Worm (Caenorhabditis elegans) whole organism, mixed stage, embryonic: ENCODE measurements around the gene T03G11.10.

Experiments used
- M03D4.4 ChIP-seq: sonication (generic microtip); optimal IDR thresholded peaks from 2 replicates; lab custom pipeline; 2017; ENCODE audit warnings: mild to moderate bottlenecking, missing genetic modification characterization, missing compliant biosample characterization
- blmp-1 ChIP-seq: fragments of 150-350 bp; optimal IDR thresholded peaks from 2 replicates; lab custom pipeline; 2014; ENCODE audit warnings: missing biosample characterization, missing genetic modification characterization
- ceh-39 ChIP-seq: fragments of 150-350 bp; optimal IDR thresholded peaks from 2 replicates; lab custom pipeline; 2014; ENCODE audit warnings: missing biosample characterization, missing genetic modification characterization
- ceh-43 ChIP-seq: fragments of 200-800 bp; sonication (Bioruptor generic); optimal IDR thresholded peaks from 2 replicates; lab custom pipeline; 2018; ENCODE audit warnings: mild to moderate bottlenecking, missing genetic modification characterization, moderate library complexity, missing compliant biosample characterization
- ceh-83 ChIP-seq: fragments of 200-800 bp; sonication (Bioruptor generic); optimal IDR thresholded peaks from 2 replicates; lab custom pipeline; 2018; ENCODE audit warnings: mild to moderate bottlenecking, missing genetic modification characterization, missing compliant biosample characterization
- ces-1 ChIP-seq: fragments of 150-350 bp; optimal IDR thresholded peaks from 2 replicates; lab custom pipeline; 2014; ENCODE audit warnings: missing biosample characterization, missing genetic modification reagents, missing genetic modification characterization
- cnd-1 ChIP-seq: fragments of 200-800 bp; sonication (Bioruptor generic); optimal IDR thresholded peaks from 2 replicates; lab custom pipeline; 2018; ENCODE audit warnings: mild to moderate bottlenecking, missing genetic modification characterization, missing compliant biosample characterization
- elt-1 ChIP-seq: sonication (generic microtip); optimal IDR thresholded peaks from 2 replicates; lab custom pipeline; 2017; ENCODE audit warnings: missing genetic modification characterization, mild to moderate bottlenecking, missing compliant biosample characterization, antibody characterized with exemption, moderate library complexity, borderline replicate concordance; ENCODE audit not compliant: insufficient read depth
- elt-3 ChIP-seq: fragments of 150-350 bp; optimal IDR thresholded peaks from 2 replicates; lab custom pipeline; 2014; ENCODE audit warnings: missing biosample characterization, missing genetic modification characterization
- flh-1 ChIP-seq: fragments of 200-800 bp; sonication (Bioruptor generic); optimal IDR thresholded peaks from 2 replicates; lab custom pipeline; 2018; ENCODE audit warnings: mild to moderate bottlenecking, missing genetic modification characterization, moderate library complexity, missing compliant biosample characterization
- ham-2 ChIP-seq: fragments of 200-800 bp; sonication (Bioruptor generic); optimal IDR thresholded peaks from 2 replicates; lab custom pipeline; 2018; ENCODE audit warnings: mild to moderate bottlenecking, missing genetic modification characterization, missing compliant biosample characterization
- lin-32 ChIP-seq: fragments of 200-800 bp; sonication (Bioruptor generic); optimal IDR thresholded peaks from 2 replicates; lab custom pipeline; 2018; ENCODE audit warnings: mild to moderate bottlenecking, missing genetic modification characterization, missing compliant biosample characterization
- lsy-2 ChIP-seq: fragments of 150-350 bp; optimal IDR thresholded peaks from 2 replicates; lab custom pipeline; 2014; ENCODE audit warnings: missing biosample characterization, missing genetic modification characterization
- mab-5 ChIP-seq: fragments of 150-350 bp; optimal IDR thresholded peaks from 2 replicates; lab custom pipeline; 2014; ENCODE audit warnings: missing biosample characterization, missing genetic modification characterization
- mep-1 ChIP-seq: fragments of 150-350 bp; optimal IDR thresholded peaks from 2 replicates; lab custom pipeline; 2017; ENCODE audit warnings: missing biosample characterization, missing genetic modification reagents, missing genetic modification characterization, inconsistent platforms
- nhr-2 ChIP-seq: fragments of 150-350 bp; optimal IDR thresholded peaks from 2 replicates; lab custom pipeline; 2014; ENCODE audit warnings: missing biosample characterization, missing genetic modification characterization
- pha-4 ChIP-seq: fragments of 150-350 bp; optimal IDR thresholded peaks from 2 replicates; lab custom pipeline; 2018; ENCODE audit warnings: missing biosample characterization, missing genetic modification reagents, missing genetic modification characterization
- sem-2 ChIP-seq: fragments of 200-800 bp; sonication (Bioruptor generic); optimal IDR thresholded peaks from 2 replicates; lab custom pipeline; 2018; ENCODE audit warnings: mild to moderate bottlenecking, missing genetic modification characterization, missing compliant biosample characterization
- snpc-4 ChIP-seq: fragments of 150-350 bp; optimal IDR thresholded peaks from 2 replicates; lab custom pipeline; 2014; ENCODE audit warnings: missing biosample characterization, missing genetic modification characterization
- sptf-1 ChIP-seq: sonication (generic microtip); optimal IDR thresholded peaks from 2 replicates; lab custom pipeline; 2017; ENCODE audit warnings: mild to moderate bottlenecking, missing genetic modification characterization, moderate library complexity, missing compliant biosample characterization
- tbx-8 ChIP-seq: fragments of 200-800 bp; sonication (Bioruptor generic); optimal IDR thresholded peaks from 2 replicates; lab custom pipeline; 2018; ENCODE audit warnings: mild to moderate bottlenecking, missing genetic modification characterization, moderate library complexity, missing compliant biosample characterization
- unc-39 ChIP-seq: fragments of 150-350 bp; optimal IDR thresholded peaks from 2 replicates; lab custom pipeline; 2014; ENCODE audit warnings: missing biosample characterization, missing genetic modification characterization
- unc-62 ChIP-seq: fragments of 150-350 bp; optimal IDR thresholded peaks from 2 replicates; lab custom pipeline; 2014; ENCODE audit warnings: missing biosample characterization, missing genetic modification reagents, missing genetic modification characterization
- zip-8 ChIP-seq: fragments of 150-350 bp; optimal IDR thresholded peaks from 2 replicates; lab custom pipeline; 2014; ENCODE audit warnings: missing biosample characterization, missing genetic modification characterization
- ztf-11 ChIP-seq: fragments of 150-350 bp; optimal IDR thresholded peaks from 2 replicates; lab custom pipeline; 2014; ENCODE audit warnings: missing biosample characterization, missing genetic modification characterization

The T03G11.10 gene

DNA sequence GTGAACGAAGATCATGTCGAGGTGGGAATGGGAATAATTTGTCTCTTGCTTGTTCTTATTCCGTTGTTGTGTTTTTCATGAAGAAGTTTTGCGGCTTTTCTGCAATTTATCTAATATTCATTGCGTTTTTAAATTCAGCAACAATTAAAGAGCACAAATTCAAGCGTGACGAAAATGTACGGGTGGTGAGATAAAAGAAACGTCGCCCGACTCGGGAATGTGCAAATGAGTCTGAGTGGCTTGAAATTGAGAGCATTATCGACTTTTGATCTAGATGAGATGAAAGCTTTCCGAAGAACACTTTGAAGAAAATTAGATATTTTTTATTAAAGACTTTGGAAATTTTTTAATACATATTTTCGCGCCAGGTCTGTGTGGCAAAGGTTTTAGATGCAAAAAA, at the start of gene T03G11.10:
Gene T03G11.10, minus strand, starts transcription at position 101 of the 400 bp plus-strand sequence.
- no peak for TF ChIP-seq ceh-39 (tag; lab: Kevin White, UChicago)

DNA sequence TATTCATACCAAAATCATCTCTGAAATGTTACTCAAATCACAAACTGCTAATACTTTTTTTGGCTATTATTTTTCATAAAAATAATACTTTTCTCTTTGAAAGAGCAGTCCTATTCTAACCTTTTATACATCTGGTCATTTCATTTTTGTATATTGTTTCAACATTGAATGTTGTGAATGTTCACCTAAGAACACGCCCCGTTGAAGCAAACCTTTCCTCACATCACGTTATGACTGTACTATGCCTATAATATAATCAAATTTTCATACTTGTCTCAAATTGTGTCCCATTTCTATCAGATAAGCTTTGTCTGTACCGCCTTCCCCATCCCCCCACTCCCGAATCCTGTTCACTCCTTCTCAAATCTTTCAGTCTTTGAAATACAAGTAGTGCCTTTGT, 47.3 kb upstream of the T03G11.10 start:
- TF ChIP-seq mab-5 (tag; lab: Kevin White, UChicago) (no peak), ceh-83 (GFP tag; lab: Kevin White, UChicago) (no peak), mep-1 (tag; lab: Kevin White, UChicago) (no peak), elt-3 (tag; lab: Kevin White, UChicago) (no peak)

ce11 chrX:5216063-5216462, 45.1 kb upstream of the T03G11.10 start, which contains the start of gene hrpa-2:
Gene hrpa-2, plus strand, starts transcription at chrX:5216363.
- no peak for TF ChIP-seq flh-1 (GFP tag; lab: Kevin White, UChicago)
- no peak for TF ChIP-seq sptf-1 (tag; lab: Kevin White, UChicago)
- TF ChIP-seq mep-1 (tag; lab: Kevin White, UChicago): no peak
- TF ChIP-seq tbx-8: no peak
- no peak for TF ChIP-seq ceh-39 (tag; lab: Kevin White, UChicago)

ce11 chrX:5214790-5215189, 43.8 kb upstream of the T03G11.10 start:
- no peak for TF ChIP-seq flh-1 (GFP tag; lab: Kevin White, UChicago)
- TF ChIP-seq zip-8: no peak
- TF ChIP-seq ham-2 (GFP tag; lab: Kevin White, UChicago): no peak
- no peak for TF ChIP-seq sem-2 (GFP tag; lab: Kevin White, UChicago)
- no peak for TF ChIP-seq blmp-1 (tag; lab: Kevin White, UChicago)
- TF ChIP-seq ceh-43 (GFP tag; lab: Kevin White, UChicago): no peak
- TF ChIP-seq unc-39 (tag; lab: Kevin White, UChicago): no peak
- TF ChIP-seq elt-1 (tag; lab: Kevin White, UChicago): no peak

DNA sequence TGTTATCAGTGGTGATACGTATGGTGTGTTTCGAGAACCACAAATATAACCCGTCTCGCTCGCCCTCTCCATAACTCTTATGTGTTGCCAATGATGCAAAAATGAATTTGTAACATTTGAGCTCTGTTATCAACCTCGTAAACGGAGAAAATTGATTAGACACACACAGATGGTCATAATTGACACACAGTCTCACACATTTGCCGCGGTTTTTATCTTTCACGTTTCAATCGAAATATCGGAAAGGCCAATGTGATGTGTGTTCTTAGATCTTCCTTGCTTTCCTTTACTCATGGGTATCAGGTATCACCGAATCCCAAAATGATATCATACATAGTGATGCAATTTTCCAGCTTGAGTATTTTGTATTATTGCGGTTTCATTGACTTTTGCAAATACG, 42.6 kb upstream of the T03G11.10 start:
- TF ChIP-seq mep-1 (tag; lab: Kevin White, UChicago): no peak
- no peak for TF ChIP-seq unc-62 (GFP tag; lab: Kevin White, UChicago)
- no peak for TF ChIP-seq pha-4
- no peak for TF ChIP-seq nhr-2
- TF ChIP-seq mab-5 (tag; lab: Kevin White, UChicago): no peak
- TF ChIP-seq zip-8: no peak

DNA sequence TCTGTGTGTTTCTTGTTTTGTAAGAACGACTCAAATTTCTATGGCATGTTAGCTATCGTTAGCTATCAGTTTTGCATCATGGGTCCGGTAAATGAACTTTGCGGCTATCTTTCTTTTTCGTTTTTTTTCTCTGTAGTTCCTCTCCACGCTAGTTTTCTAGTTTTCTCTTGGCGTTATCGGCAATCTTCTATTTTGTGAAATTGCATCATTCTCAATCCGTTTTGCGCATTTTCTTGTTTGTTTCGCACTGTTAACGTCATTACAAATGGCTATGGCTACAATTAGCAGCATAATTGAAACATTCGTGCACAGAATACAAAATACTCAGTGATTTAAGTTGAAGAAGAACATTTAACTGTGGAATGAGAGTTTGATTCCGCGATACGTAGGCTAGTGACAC, 42.0 kb upstream of the T03G11.10 start:
- TF ChIP-seq lsy-2 (tag; lab: Kevin White, UChicago): no peak
- TF ChIP-seq ceh-43 (GFP tag; lab: Kevin White, UChicago): no peak
- no peak for TF ChIP-seq cnd-1 (tag; lab: Kevin White, UChicago)
- no peak for TF ChIP-seq unc-39 (tag; lab: Kevin White, UChicago)
- no peak for TF ChIP-seq pha-4
- TF ChIP-seq elt-3 (tag; lab: Kevin White, UChicago): no peak
- TF ChIP-seq, all 35 proteins: peak for 0

DNA sequence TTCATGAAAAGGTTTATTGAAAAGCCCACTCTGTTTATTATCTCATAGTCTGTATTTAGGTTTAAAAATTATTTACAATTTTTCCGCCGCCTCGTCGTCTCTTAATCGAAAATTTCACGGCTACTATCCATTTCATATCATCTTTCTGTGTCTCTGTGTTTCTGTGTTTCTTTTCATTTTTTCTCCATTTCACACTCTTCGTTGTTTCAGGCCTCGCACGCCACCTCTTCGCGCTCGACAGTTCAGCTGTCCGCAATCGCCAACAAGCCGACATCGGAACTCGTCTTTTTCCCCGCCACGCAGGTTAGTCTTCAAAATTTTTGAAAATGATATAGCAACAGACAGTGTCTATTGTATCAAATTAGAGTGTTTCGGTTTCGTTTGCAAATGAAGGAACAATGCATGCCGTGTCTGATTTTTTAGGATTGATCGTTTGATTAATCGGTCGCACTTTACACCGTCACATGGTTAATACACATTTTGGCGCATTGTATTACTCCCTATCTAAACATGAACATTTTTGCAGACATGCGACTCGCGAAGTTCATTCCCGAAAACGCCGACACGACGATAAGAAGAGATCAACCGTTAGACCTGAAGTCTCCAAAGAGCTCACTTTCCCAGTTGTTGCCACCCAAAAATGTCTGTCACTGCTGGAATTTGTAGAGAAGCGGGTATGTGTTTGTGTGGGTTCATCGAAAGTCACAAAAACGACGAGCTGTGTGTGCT, 40.1 kb upstream of the T03G11.10 start:
- no peak for TF ChIP-seq ztf-11 (tag; lab: Kevin White, UChicago)
- no peak for TF ChIP-seq lin-32 (GFP tag; lab: Kevin White, UChicago)
- no peak for TF ChIP-seq unc-62 (GFP tag; lab: Kevin White, UChicago)
- no peak for TF ChIP-seq tbx-8

DNA sequence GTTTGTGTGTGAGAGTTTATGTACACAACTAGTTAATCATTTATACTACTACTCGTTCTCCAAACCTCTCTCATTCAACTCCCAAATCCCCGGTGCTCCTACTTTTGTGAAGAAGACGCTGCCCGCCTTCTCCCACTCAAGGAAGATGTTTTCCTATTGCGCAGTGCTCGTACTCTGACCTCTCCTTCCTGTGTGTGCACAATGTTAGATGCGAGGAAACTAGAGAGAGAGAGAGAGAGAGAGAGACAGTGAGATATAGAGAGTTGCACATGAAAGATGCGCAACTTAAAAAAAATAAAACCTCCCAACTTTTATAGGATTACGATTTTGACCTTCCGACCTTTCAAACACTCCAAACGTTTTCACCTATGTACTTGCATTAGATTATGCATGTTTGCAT, 39.5 kb upstream of the T03G11.10 start:
- TF ChIP-seq mep-1 (tag; lab: Kevin White, UChicago) (peak; percentile 20), mab-5 (tag; lab: Kevin White, UChicago) (no peak), ces-1 (GFP tag; lab: Kevin White, UChicago) (peak; percentile 58), snpc-4 (tag; lab: Kevin White, UChicago) (no peak), pha-4 (peak; percentile 20), M03D4.4 (peak; percentile 14)
- TF ChIP-seq, all 35 proteins: peak for 4
